Fruit fly (Drosophila melanogaster): ENCODE measurements around the gene plh.

Gene plh

DNA sequence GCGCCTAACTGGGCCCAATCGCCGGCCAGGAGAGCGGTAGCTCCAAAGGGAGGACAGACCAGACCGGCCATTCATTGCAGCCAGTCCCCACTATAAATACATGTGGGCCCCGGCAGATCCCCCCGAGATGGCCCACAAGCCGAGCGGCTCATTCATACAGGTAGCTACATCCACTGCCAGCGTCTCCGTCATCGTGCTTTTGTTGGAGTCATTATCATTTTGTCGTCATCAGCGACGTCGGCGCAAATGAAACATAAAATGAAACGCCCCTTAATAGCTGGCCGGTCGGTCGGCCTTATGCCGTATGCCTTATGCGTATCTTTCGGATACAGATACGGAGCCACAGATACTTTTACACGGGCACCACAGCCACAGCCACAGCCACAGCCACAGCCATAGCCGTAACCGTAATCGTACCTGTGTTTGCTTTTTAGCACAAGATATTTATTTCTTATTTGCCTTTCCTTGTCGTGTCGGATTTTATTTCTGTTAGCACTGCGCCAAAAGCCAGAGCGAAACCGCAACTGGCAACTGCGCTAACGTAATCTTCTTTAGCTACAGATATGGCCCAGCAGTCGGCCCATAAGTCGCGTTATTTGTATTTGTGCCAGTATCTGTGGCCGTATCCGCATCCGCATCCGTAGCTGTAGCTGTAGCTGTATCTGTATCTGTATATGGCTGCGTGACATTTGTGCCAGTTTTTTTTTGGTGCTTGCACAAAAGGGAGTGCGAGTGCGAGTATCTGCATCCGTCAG, 32.3 kb upstream of the plh start (continued):
- TF ChIP-seq cg (GFP tag; optimal IDR thresholded peaks at IDR 0.05) (peak; percentile 66), schlank (tag; optimal IDR thresholded peaks at IDR 0.05) (peak; percentile 43), eyg (GFP tag; optimal IDR thresholded peaks at IDR 0.05) (peak; percentile 44), crc (GFP tag; optimal IDR thresholded peaks at IDR 0.05) (no peak), onecut (GFP tag; IDR thresholded peaks at IDR 0.05) (peak; percentile 33), CG30020 (tag; optimal IDR thresholded peaks at IDR 0.05) (no peak), ewg (GFP tag; optimal IDR thresholded peaks at IDR 0.05) (peak; percentile 2), CG9609 (GFP tag; optimal IDR thresholded peaks at IDR 0.05) (peak; percentile 30), CoRest (tag; optimal IDR thresholded peaks at IDR 0.05) (peak; percentile 57), CG34224 (GFP tag; IDR thresholded peaks at IDR 0.05; ENCODE audit: partially characterized antibody) (no peak), H2.0 (GFP tag; IDR thresholded peaks at IDR 0.05) (0 out of 2 replicates have a peak, but pooled peaks have one; percentile 28), CG1233 (GFP tag; optimal IDR thresholded peaks at IDR 0.05) (peak; percentile 72), pb (GFP tag; optimal IDR thresholded peaks at IDR 0.05) (no peak), Dip3 (GFP tag; optimal IDR thresholded peaks at IDR 0.05) (peak; percentile 31), ara (GFP tag; IDR thresholded peaks at IDR 0.05) (peak; percentile 49), CG6765 (GFP tag; optimal IDR thresholded peaks at IDR 0.05) (peak; percentile 55), NK7.1 (GFP tag; optimal IDR thresholded peaks at IDR 0.05) (no peak), knrl (GFP tag; IDR thresholded peaks at IDR 0.05; ENCODE audit: partially characterized antibody) (no peak), exex (tag; optimal IDR thresholded peaks at IDR 0.05) (peak; percentile 62), CG6654 (GFP tag; optimal IDR thresholded peaks at IDR 0.05) (peak; percentile 21), Mrtf (GFP tag; IDR thresholded peaks at IDR 0.05) (peak; percentile 29; the same call in 1 of the 3 replicates), lab (GFP tag; optimal IDR thresholded peaks at IDR 0.05) (peak; percentile 87), abd-A (tag; optimal IDR thresholded peaks at IDR 0.05) (peak; percentile 95), CG10462 (GFP tag; optimal IDR thresholded peaks at IDR 0.05) (no peak), CG15514 (GFP tag; optimal IDR thresholded peaks at IDR 0.05) (peak; percentile 69), mam (GFP tag; optimal IDR thresholded peaks at IDR 0.05) (peak; percentile 11), Eip74EF (GFP tag; optimal IDR thresholded peaks at IDR 0.05) (peak in 1 of 2 experiments; percentile 76), CG1602 (GFP tag; optimal IDR thresholded peaks at IDR 0.05) (peak; percentile 1), Mad (GFP tag; optimal IDR thresholded peaks at IDR 0.05) (peak; percentile 26), CG9797 (GFP tag; optimal IDR thresholded peaks at IDR 0.05) (no peak), trem (tag; optimal IDR thresholded peaks at IDR 0.05) (no peak), CG8281 (tag; optimal IDR thresholded peaks at IDR 0.05) (no peak), CG15073 (GFP tag; optimal IDR thresholded peaks at IDR 0.05) (no peak), CG34422 (GFP tag; IDR thresholded peaks at IDR 0.05) (peak; percentile 46; the same call in 1 of the 3 replicates), eve (GFP tag; optimal IDR thresholded peaks at IDR 0.05) (no peak), CG17186 (GFP tag; optimal IDR thresholded peaks at IDR 0.05) (no peak), CG4820 (GFP tag; optimal IDR thresholded peaks at IDR 0.05) (peak; percentile 16), dimm (GFP tag; IDR thresholded peaks at IDR 0.05) (no peak), grau (tag; optimal IDR thresholded peaks at IDR 0.05) (peak; percentile 30), chif (GFP tag; optimal IDR thresholded peaks at IDR 0.05) (peak; percentile 29 to 45), bbx (GFP tag; IDR thresholded peaks at IDR 0.05; ENCODE audit: partially characterized antibody) (no peak), pros (GFP tag; optimal IDR thresholded peaks at IDR 0.05) (peak; percentile 20), CG32772 (GFP tag; IDR thresholded peaks at IDR 0.05) (0 out of 2 replicates have a peak, but pooled peaks have one; percentile 12), sim (GFP tag; IDR thresholded peaks at IDR 0.05) (peak; percentile 33; the same call in 1 of the 2 replicates), CG32532 (GFP tag; IDR thresholded peaks at IDR 0.05) (peak; percentile 47), kay (GFP tag; optimal IDR thresholded peaks at IDR 0.05) (no peak), CG10654 (GFP tag; optimal IDR thresholded peaks at IDR 0.05) (peak; percentile 8), Lhr (GFP tag; optimal IDR thresholded peaks at IDR 0.05) (peak; percentile 37)
